Fruit fly (Drosophila melanogaster): ENCODE data around the gene Antp.

dm6 chr3R:6990877-6991276 lies 8.2 kb downstream of the Antp start:
- TF ChIP-seq pan (optimal IDR thresholded peaks at IDR 0.05) (no peak), Dll (optimal IDR thresholded peaks at IDR 0.05) (no peak), CG8478 (optimal IDR thresholded peaks at IDR 0.05) (no peak), EcR (GFP tag; optimal IDR thresholded peaks at IDR 0.05) (no peak)

All from whole organism.